Worm (Caenorhabditis elegans) whole organism, early embryonic: ENCODE measurements around the gene str-77.

Experiments
- F13C5.2 ChIP-seq: sonication (generic microtip); optimal IDR thresholded peaks from 2 replicates; lab custom pipeline; 2017; ENCODE audit warnings: mild to moderate bottlenecking, missing genetic modification characterization, inconsistent platforms, missing compliant biosample characterization
- aly-1 ChIP-seq: sonication (generic microtip); optimal IDR thresholded peaks from 2 replicates; lab custom pipeline; 2016; ENCODE audit warnings: missing genetic modification characterization, missing compliant biosample characterization
- ama-1 ChIP-seq: fragments of 150-350 bp; optimal IDR thresholded peaks from 2 replicates; lab custom pipeline; 2014
- ceh-13 ChIP-seq: fragments of 200-800 bp; sonication (Bioruptor generic); optimal IDR thresholded peaks from 2 replicates; lab custom pipeline; 2018; ENCODE audit warnings: mild to moderate bottlenecking, missing genetic modification characterization, missing compliant biosample characterization
- ceh-36 ChIP-seq: sonication (generic microtip); optimal IDR thresholded peaks from 2 replicates; lab custom pipeline; 2016; ENCODE audit warnings: missing genetic modification characterization, inconsistent platforms, missing compliant biosample characterization
- flt-1 ChIP-seq: fragments of 200-800 bp; sonication (Bioruptor generic); IDR thresholded peaks from 2 replicates; pipeline ENCODE4 v1.3.6; 2022; ENCODE audit warnings: missing genetic modification characterization, missing compliant biosample characterization
- hmbx-1 ChIP-seq: sonication (generic microtip); optimal IDR thresholded peaks from 2 replicates; lab custom pipeline; 2016; ENCODE audit warnings: mild to moderate bottlenecking, missing genetic modification characterization, missing compliant biosample characterization
- hmg-4 ChIP-seq: fragments of 200-800 bp; sonication (Bioruptor generic); optimal IDR thresholded peaks from 2 replicates; lab custom pipeline; 2018; ENCODE audit warnings: mild to moderate bottlenecking, missing genetic modification characterization, missing compliant biosample characterization
- hnd-1 ChIP-seq: sonication (generic microtip); optimal IDR thresholded peaks from 2 replicates; lab custom pipeline; 2016; ENCODE audit warnings: missing genetic modification characterization, missing compliant biosample characterization
- sea-1 ChIP-seq: fragments of 200-800 bp; sonication (Bioruptor generic); conservative IDR thresholded peaks from 2 replicates; pipeline ENCODE4 v1.3.6; 2022; ENCODE audit warnings: missing genetic modification characterization, missing compliant biosample characterization
- tbx-11 ChIP-seq: fragments of 200-800 bp; sonication (Bioruptor generic); IDR thresholded peaks from 2 replicates; pipeline ENCODE4 v1.3.6; 2022; ENCODE audit warnings: missing genetic modification characterization, missing compliant biosample characterization
- tbx-37 ChIP-seq: fragments of 200-800 bp; sonication (Bioruptor generic); conservative IDR thresholded peaks from 2 replicates; pipeline ENCODE4 v1.3.6; 2022; ENCODE audit warnings: missing genetic modification reagents, missing genetic modification characterization, missing compliant biosample characterization
- tra-4 ChIP-seq: sonication (generic microtip); optimal IDR thresholded peaks from 2 replicates; lab custom pipeline; 2017; ENCODE audit warnings: missing genetic modification characterization, missing compliant biosample characterization

DNA sequence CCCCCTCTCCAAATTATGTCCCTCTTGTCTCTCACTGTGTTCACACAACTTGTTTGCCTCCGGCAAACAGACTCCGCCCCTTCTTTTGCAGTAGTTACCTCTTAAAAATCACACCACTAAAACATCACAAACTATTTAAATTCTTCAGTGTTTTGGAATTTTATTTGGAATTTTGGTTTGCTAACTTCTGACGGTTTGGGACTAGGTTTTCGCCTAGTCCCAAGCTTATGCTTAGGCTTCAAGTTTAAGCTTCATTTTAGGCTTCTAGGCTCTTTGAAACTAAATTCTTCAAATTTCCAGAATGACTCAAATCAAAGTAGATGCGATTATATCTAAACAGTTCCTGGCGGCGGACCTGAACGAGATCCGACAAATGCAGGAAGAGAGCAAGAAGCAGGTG is 6.0 kb downstream of the str-77 start, which contains the start of gene fat-5:
- TF ChIP-seq aly-1 (no peak), sea-1 (GFP tag; lab: Robert Waterston, UW) (no peak), hmg-4 (GFP tag; lab: Kevin White, UChicago) (no peak), tbx-37 (no peak), ama-1 (lab: Kevin White, UChicago) (no peak), ceh-13 (no peak), flt-1 (no peak), ceh-36 (tag; lab: Kevin White, UChicago) (no peak), tra-4 (no peak), tbx-11 (GFP tag; lab: Robert Waterston, UW) (no peak), F13C5.2 (tag; lab: Kevin White, UChicago) (no peak), hmbx-1 (tag; lab: Kevin White, UChicago) (no peak), hnd-1 (no peak)
